Fruit fly (Drosophila melanogaster) whole organism, embryonic: ENCODE results near the gene CG10863.

Experiments
- CG10565 ChIP-seq: fragments of 200-800 bp; sonication (Bioruptor generic); optimal IDR thresholded peaks from 3 replicates; lab custom pipeline; 2016; ENCODE audit warnings: missing biosample characterization, mild to moderate bottlenecking, missing genetic modification characterization
- CG10979 ChIP-seq: fragments of 200-800 bp; sonication (Bioruptor generic); optimal IDR thresholded peaks from 2 replicates; lab custom pipeline; 2018; ENCODE audit warnings: missing biosample characterization, mild to moderate bottlenecking, missing genetic modification characterization, moderate library complexity
- CG12219 ChIP-seq: fragments of 200-800 bp; sonication (Bioruptor generic); optimal IDR thresholded peaks from 3 replicates; lab custom pipeline; 2018; ENCODE audit warnings: missing biosample characterization, mild to moderate bottlenecking, missing genetic modification characterization
- CG13123 ChIP-seq: fragments of 200-800 bp; sonication (Bioruptor generic); optimal IDR thresholded peaks from 2 replicates; lab custom pipeline; 2016; ENCODE audit warnings: missing biosample characterization, missing genetic modification characterization
- CG14014 ChIP-seq: fragments of 200-800 bp; sonication (Bioruptor generic); IDR thresholded peaks from 2 replicates; pipeline ENCODE4 v1.3.6; 2022; ENCODE audit warnings: missing biosample characterization, missing genetic modification characterization
- CG14710 ChIP-seq: fragments of 200-800 bp; sonication (Bioruptor generic); optimal IDR thresholded peaks from 3 replicates; lab custom pipeline; 2019; ENCODE audit warnings: missing biosample characterization, mild to moderate bottlenecking, missing genetic modification characterization, moderate library complexity
- CG15479 ChIP-seq: fragments of 200-800 bp; sonication (Bioruptor generic); optimal IDR thresholded peaks from 3 replicates; lab custom pipeline; 2019; ENCODE audit warnings: missing biosample characterization, mild to moderate bottlenecking, missing genetic modification characterization, moderate library complexity
- CG1602 ChIP-seq: fragments of 200-800 bp; sonication (Bioruptor generic); optimal IDR thresholded peaks from 3 replicates; lab custom pipeline; 2016; ENCODE audit warnings: missing biosample characterization, missing genetic modification characterization
- CG1603 ChIP-seq: fragments of 200-800 bp; sonication (Bioruptor generic); optimal IDR thresholded peaks from 2 replicates; lab custom pipeline; 2019; ENCODE audit warnings: missing biosample characterization, mild to moderate bottlenecking, missing genetic modification characterization, moderate library complexity
- CG17328 ChIP-seq: fragments of 200-800 bp; sonication (Bioruptor generic); IDR thresholded peaks from 2 replicates; pipeline ENCODE4 v1.3.6; 2022; ENCODE audit warnings: missing biosample characterization, missing genetic modification characterization
- CG17829 ChIP-seq: fragments of 200-800 bp; optimal IDR thresholded peaks from 2 replicates; lab custom pipeline; 2019; ENCODE audit warnings: missing biosample characterization, mild to moderate bottlenecking, missing genetic modification characterization, moderate library complexity
- CG2120 ChIP-seq: fragments of 200-800 bp; sonication (Bioruptor generic); optimal IDR thresholded peaks from 3 replicates; lab custom pipeline; 2016; ENCODE audit warnings: missing biosample characterization, missing genetic modification characterization
- CG2678 ChIP-seq: fragments of 200-800 bp; sonication (Bioruptor generic); optimal IDR thresholded peaks from 3 replicates; lab custom pipeline; 2019; ENCODE audit warnings: missing biosample characterization, mild to moderate bottlenecking, missing genetic modification characterization, moderate library complexity
- CG30020 ChIP-seq: fragments of 200-800 bp; optimal IDR thresholded peaks from 2 replicates; lab custom pipeline; 2019; ENCODE audit warnings: missing biosample characterization, mild to moderate bottlenecking, missing genetic modification characterization, moderate library complexity
- CG31441 ChIP-seq: fragments of 200-800 bp; sonication (Bioruptor generic); IDR thresholded peaks from 2 replicates; pipeline ENCODE4 v1.3.6; 2022; ENCODE audit warnings: missing biosample characterization, missing genetic modification characterization
- CG33557 ChIP-seq: fragments of 200-800 bp; sonication (Bioruptor generic); optimal IDR thresholded peaks from 2 replicates; lab custom pipeline; 2019; ENCODE audit warnings: missing biosample characterization, mild to moderate bottlenecking, missing genetic modification characterization, moderate library complexity
- CG34422 ChIP-seq: fragments of 200-800 bp; sonication (Bioruptor generic); IDR thresholded peaks from 3 replicates; pipeline ENCODE4 v1.3.6; 2022; ENCODE audit warnings: missing biosample characterization, missing genetic modification characterization
- CG4730 ChIP-seq: fragments of 200-800 bp; sonication (Bioruptor generic); IDR thresholded peaks from 2 replicates; pipeline ENCODE4 v1.3.6; 2022; ENCODE audit warnings: missing biosample characterization, missing genetic modification characterization
- CG6791 ChIP-seq: fragments of 200-800 bp; sonication (Bioruptor generic); IDR thresholded peaks from 3 replicates; pipeline ENCODE4 v1.3.6; 2022; ENCODE audit warnings: missing biosample characterization, missing genetic modification characterization; ENCODE audit not compliant: partially characterized antibody
- CG6854 ChIP-seq: fragments of 200-800 bp; sonication (Bioruptor generic); optimal IDR thresholded peaks from 3 replicates; lab custom pipeline; 2017; ENCODE audit warnings: missing biosample characterization, mild to moderate bottlenecking, missing genetic modification characterization
- CG7271 ChIP-seq: fragments of 200-800 bp; sonication (Bioruptor generic); optimal IDR thresholded peaks from 2 replicates; lab custom pipeline; 2018; ENCODE audit warnings: missing biosample characterization, mild to moderate bottlenecking, missing genetic modification characterization, moderate library complexity
- CoRest ChIP-seq: fragments of 200-800 bp; sonication (Bioruptor generic); optimal IDR thresholded peaks from 3 replicates; lab custom pipeline; 2018; ENCODE audit warnings: missing biosample characterization, mild to moderate bottlenecking, missing genetic modification characterization, moderate library complexity
- Lpt ChIP-seq: fragments of >200 bp; optimal IDR thresholded peaks from 2 replicates; lab custom pipeline; 2018; ENCODE audit warnings: missing biosample characterization, missing genetic modification characterization
- Med ChIP-seq: fragments of 200-800 bp; sonication (Bioruptor generic); peaks from one replicate; lab custom pipeline; 2016; ENCODE audit warnings: missing biosample characterization, missing genetic modification characterization, mild to moderate bottlenecking, inconsistent platforms, moderate library complexity
- Neu2 ChIP-seq: fragments of 200-800 bp; sonication (Bioruptor generic); optimal IDR thresholded peaks from 3 replicates; lab custom pipeline; 2016; ENCODE audit warnings: missing biosample characterization, missing genetic modification characterization, borderline replicate concordance
- Opbp ChIP-seq: fragments of 200-800 bp; sonication (Bioruptor generic); IDR thresholded peaks from 3 replicates; pipeline ENCODE4 v1.3.6; 2022; ENCODE audit warnings: missing biosample characterization, missing genetic modification characterization; ENCODE audit not compliant: partially characterized antibody
- PHDP ChIP-seq: fragments of 200-800 bp; sonication (Bioruptor generic); optimal IDR thresholded peaks from 3 replicates; lab custom pipeline; 2018; ENCODE audit warnings: missing biosample characterization, mild to moderate bottlenecking, missing genetic modification characterization, moderate library complexity
- Rfx ChIP-seq: fragments of 200-800 bp; sonication (Bioruptor generic); IDR thresholded peaks from 2 replicates; pipeline ENCODE4 v1.3.6; 2022; ENCODE audit warnings: missing biosample characterization, missing genetic modification characterization
- Sry-β ChIP-seq: fragments of 200-800 bp; sonication (Bioruptor generic); optimal IDR thresholded peaks from 2 replicates; lab custom pipeline; 2018; ENCODE audit warnings: missing biosample characterization, mild to moderate bottlenecking, missing genetic modification characterization, moderate library complexity
- Xbp1 ChIP-seq: fragments of 200-800 bp; sonication (Bioruptor generic); optimal IDR thresholded peaks from 3 replicates; lab custom pipeline; 2016; ENCODE audit warnings: missing biosample characterization, mild to moderate bottlenecking, missing genetic modification characterization
- YL-1 ChIP-seq: fragments of 200-800 bp; sonication (Bioruptor generic); optimal IDR thresholded peaks from 3 replicates; lab custom pipeline; 2017; ENCODE audit warnings: missing biosample characterization, mild to moderate bottlenecking, missing genetic modification characterization
- chif ChIP-seq, 2 experiments: fragments of 200-800 bp; sonication (Bioruptor generic); optimal IDR thresholded peaks; 3 replicates each; lab custom pipeline; 2016; ENCODE audit warnings: missing biosample characterization in 2 of 2, missing genetic modification characterization in 2 of 2
- crp ChIP-seq, 2 experiments: fragments of 200-800 bp; sonication (Bioruptor generic); optimal IDR thresholded peaks; 2 replicates in 1 of 2; 3 replicates in 1 of 2; lab custom pipeline; 2017; ENCODE audit warnings: missing biosample characterization in 2 of 2, missing genetic modification characterization in 2 of 2, mild to moderate bottlenecking in 1 of 2, moderate library complexity in 1 of 2
- danr ChIP-seq: fragments of 200-800 bp; sonication (Bioruptor generic); IDR thresholded peaks from 2 replicates; pipeline ENCODE4 v1.3.6; 2022; ENCODE audit warnings: missing biosample characterization, missing genetic modification characterization
- dmrt11E ChIP-seq: fragments of 200-800 bp; sonication (Bioruptor generic); optimal IDR thresholded peaks from 3 replicates; lab custom pipeline; 2018; ENCODE audit warnings: missing biosample characterization, mild to moderate bottlenecking, missing genetic modification characterization, moderate library complexity
- dysf ChIP-seq: fragments of 200-800 bp; sonication (Bioruptor generic); IDR thresholded peaks from 3 replicates; pipeline ENCODE4 v1.3.6; 2022; ENCODE audit warnings: missing biosample characterization, missing genetic modification characterization
- fd102C ChIP-seq: fragments of 200-800 bp; sonication (Bioruptor generic); optimal IDR thresholded peaks from 2 replicates; lab custom pipeline; 2018; ENCODE audit warnings: missing biosample characterization, mild to moderate bottlenecking, missing genetic modification characterization, moderate library complexity
- kah ChIP-seq: fragments of 200-800 bp; sonication (Bioruptor generic); optimal IDR thresholded peaks from 2 replicates; lab custom pipeline; 2018; ENCODE audit warnings: missing biosample characterization, mild to moderate bottlenecking, missing genetic modification characterization
- lmd ChIP-seq: fragments of 200-800 bp; sonication (Bioruptor generic); IDR thresholded peaks from 2 replicates; pipeline ENCODE4 v1.3.6; 2022; ENCODE audit warnings: missing biosample characterization, missing genetic modification characterization
- luna ChIP-seq: fragments of 200-800 bp; sonication (Bioruptor generic); optimal IDR thresholded peaks from 2 replicates; lab custom pipeline; 2016; ENCODE audit warnings: missing biosample characterization, missing genetic modification characterization
- mam ChIP-seq: fragments of 200-800 bp; sonication (Bioruptor generic); optimal IDR thresholded peaks from 3 replicates; lab custom pipeline; 2016; ENCODE audit warnings: missing biosample characterization, missing genetic modification characterization
- pfk ChIP-seq: fragments of 200-800 bp; sonication (Bioruptor generic); optimal IDR thresholded peaks from 2 replicates; lab custom pipeline; 2018; ENCODE audit warnings: missing biosample characterization, mild to moderate bottlenecking, missing genetic modification characterization, moderate library complexity
- slbo ChIP-seq: fragments of 200-800 bp; sonication (Bioruptor generic); IDR thresholded peaks from 2 replicates; pipeline ENCODE4 v1.3.6; 2022; ENCODE audit warnings: missing biosample characterization, missing genetic modification characterization
- slou ChIP-seq: fragments of 200-800 bp; sonication (Bioruptor generic); optimal IDR thresholded peaks from 3 replicates; lab custom pipeline; 2016; ENCODE audit warnings: missing biosample characterization, missing genetic modification characterization
- stwl ChIP-seq: fragments of 200-800 bp; sonication (Bioruptor generic); optimal IDR thresholded peaks from 3 replicates; lab custom pipeline; 2018; ENCODE audit warnings: missing biosample characterization, mild to moderate bottlenecking, missing genetic modification characterization, moderate library complexity
- tgo ChIP-seq: fragments of 200-800 bp; sonication (Bioruptor generic); IDR thresholded peaks from 3 replicates; pipeline ENCODE4 v1.3.6; 2022; ENCODE audit warnings: missing biosample characterization, missing genetic modification characterization
- trem ChIP-seq: fragments of 200-800 bp; optimal IDR thresholded peaks from 3 replicates; lab custom pipeline; 2019; ENCODE audit warnings: missing biosample characterization, mild to moderate bottlenecking, missing genetic modification characterization, moderate library complexity
- unc-4 ChIP-seq: fragments of 200-800 bp; sonication (Bioruptor generic); IDR thresholded peaks from 2 replicates; pipeline ENCODE4 v1.3.6; 2022; ENCODE audit warnings: missing biosample characterization, missing genetic modification characterization; ENCODE audit not compliant: partially characterized antibody
- usp ChIP-seq: fragments of >200 bp; optimal IDR thresholded peaks from 2 replicates; lab custom pipeline; 2017; ENCODE audit warnings: missing biosample characterization, missing genetic modification characterization
- vfl ChIP-seq: fragments of 200-800 bp; sonication (Bioruptor generic); optimal IDR thresholded peaks from 2 replicates; lab custom pipeline; 2016; ENCODE audit warnings: missing biosample characterization, missing genetic modification characterization
- wdn ChIP-seq: fragments of 200-800 bp; sonication (Bioruptor generic); IDR thresholded peaks from 2 replicates; pipeline ENCODE4 v1.3.6; 2022; ENCODE audit warnings: missing biosample characterization, missing genetic modification characterization

The CG10863 gene

DNA sequence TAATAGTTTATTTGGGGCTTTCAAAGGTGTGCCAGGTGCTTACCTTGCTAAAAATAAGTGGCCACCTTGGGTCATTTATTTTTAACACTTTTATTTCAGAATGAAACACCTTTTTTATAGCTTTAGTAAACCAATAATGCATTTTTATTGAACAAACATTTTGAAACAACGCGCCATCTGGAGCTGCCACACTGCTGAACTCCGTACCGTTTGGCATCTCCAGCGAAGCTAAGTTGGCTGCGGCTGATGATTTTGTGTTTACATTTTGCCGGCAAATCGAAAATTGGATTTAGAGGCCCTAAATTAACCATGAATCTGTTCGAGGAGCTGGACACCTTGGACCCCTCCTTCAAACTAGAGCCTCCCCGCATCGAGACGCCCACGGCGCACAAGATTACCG lies 37.2 kb downstream of the CG10863 start, which contains the start of gene ida (continued):
- no peak for TF ChIP-seq CG33557 (GFP tag; lab: Kevin White, UChicago)
- TF ChIP-seq Opbp (GFP tag; lab: Robert Waterston, UW): peak; percentile 100
- TF ChIP-seq CG17328: no peak
- TF ChIP-seq crp (GFP tag; optimal IDR thresholded peaks at IDR 0.05; lab: Kevin White, UChicago): no peak
- TF ChIP-seq CG1603 (tag; lab: Kevin White, UChicago): peak; percentile 74
- peak; percentile 36 for TF ChIP-seq CG14710 (tag; lab: Kevin White, UChicago)
- TF ChIP-seq CG1602 (GFP tag; lab: Kevin White, UChicago): no peak
- no peak for TF ChIP-seq CG2120 (GFP tag; lab: Kevin White, UChicago)
- TF ChIP-seq vfl (GFP tag; lab: Kevin White, UChicago): no peak
- peak; percentile 24; the same call in 1 of the 2 replicates for TF ChIP-seq Rfx (GFP tag; lab: Robert Waterston, UW)
- TF ChIP-seq CG10565 (GFP tag; lab: Kevin White, UChicago): no peak
- no peak for TF ChIP-seq CG15479
- no peak for TF ChIP-seq CG10979 (tag; lab: Kevin White, UChicago)
- peak; percentile 46 for TF ChIP-seq YL-1 (GFP tag; lab: Kevin White, UChicago)
- no peak for TF ChIP-seq CG14014 (GFP tag; lab: Robert Waterston, UW)
- TF ChIP-seq CG6854 (GFP tag; lab: Kevin White, UChicago): no peak
- no peak for TF ChIP-seq CG17829 (tag; lab: Kevin White, UChicago)
- no peak for TF ChIP-seq tgo (GFP tag; lab: Robert Waterston, UW)
- peak; percentile 43 for TF ChIP-seq CG13123 (GFP tag; lab: Kevin White, UChicago)
- peak; percentile 36 for TF ChIP-seq stwl
- TF ChIP-seq trem (tag; lab: Kevin White, UChicago): peak; percentile 61
- no peak for TF ChIP-seq CG4730 (GFP tag; lab: Robert Waterston, UW)
- no peak for TF ChIP-seq dysf

DNA sequence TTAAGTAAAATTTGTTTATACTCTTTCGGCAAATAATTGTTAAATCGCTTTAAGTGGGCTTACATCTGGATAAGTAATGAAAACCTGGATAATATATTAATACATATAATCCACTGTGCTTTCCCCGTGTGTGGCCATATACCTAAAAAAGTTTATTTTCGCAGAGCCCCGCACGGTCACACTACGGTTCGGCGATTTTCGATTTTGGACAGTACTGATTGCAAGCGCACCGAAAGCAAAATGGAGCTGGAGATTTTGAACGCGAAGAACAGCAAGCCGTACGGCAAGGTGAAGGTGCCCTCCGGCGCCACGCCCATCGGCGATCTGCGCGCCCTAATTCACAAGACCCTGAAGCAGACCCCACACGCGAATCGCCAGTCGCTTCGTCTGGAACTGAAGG lies 39.0 kb downstream of the CG10863 start, which contains the start of gene Sc2:
Gene Sc2 (plus strand): TSS at position 192 of the 400 bp plus-strand sequence.
- TF ChIP-seq wdn (GFP tag; lab: Robert Waterston, UW): no peak
- TF ChIP-seq kah (GFP tag; lab: Kevin White, UChicago): no peak
- no peak for TF ChIP-seq danr (GFP tag; lab: Robert Waterston, UW)
- no peak for TF ChIP-seq slou
- TF ChIP-seq CG12219 (GFP tag; lab: Kevin White, UChicago): no peak
- no peak for TF ChIP-seq luna (GFP tag; lab: Kevin White, UChicago)
- TF ChIP-seq CG34422 (GFP tag; lab: Robert Waterston, UW): peak; percentile 31; the same call in 1 of the 3 replicates
- TF ChIP-seq CoRest: no peak
- TF ChIP-seq fd102C (GFP tag; lab: Kevin White, UChicago): no peak
- no peak for TF ChIP-seq dmrt11E (tag; lab: Kevin White, UChicago)
- TF ChIP-seq CG30020 (tag; lab: Kevin White, UChicago): no peak
- no peak for TF ChIP-seq PHDP
- TF ChIP-seq unc-4 (GFP tag; lab: Robert Waterston, UW): no peak
- TF ChIP-seq slbo: peak; percentile 53; the same call in 1 of the 2 replicates
- TF ChIP-seq Med (GFP tag; lab: Kevin White, UChicago): peak; percentile 71
- no peak for TF ChIP-seq Neu2 (GFP tag; lab: Kevin White, UChicago)
- no peak for TF ChIP-seq chif (GFP tag; optimal IDR thresholded peaks at IDR 0.05; lab: Kevin White, UChicago)
- no peak for TF ChIP-seq CG31441 (GFP tag; lab: Robert Waterston, UW)
- peak; percentile 39; the same call in 2 of the 3 replicates for TF ChIP-seq CG6791
- no peak for TF ChIP-seq usp (GFP tag; lab: Kevin White, UChicago)
- TF ChIP-seq pfk (GFP tag; lab: Kevin White, UChicago): no peak
- peak; percentile 45 for TF ChIP-seq stwl
- TF ChIP-seq lmd (GFP tag; lab: Robert Waterston, UW): no peak; the same call in 1 of the 2 replicates
- TF ChIP-seq Lpt (GFP tag; lab: Kevin White, UChicago): no peak
- TF ChIP-seq Sry-β: no peak
- TF ChIP-seq mam (GFP tag; lab: Kevin White, UChicago): no peak
- TF ChIP-seq CG2678 (tag; lab: Kevin White, UChicago): no peak
- TF ChIP-seq CG7271: no peak
- TF ChIP-seq Xbp1 (GFP tag; lab: Kevin White, UChicago): no peak
